Worm (Caenorhabditis elegans): ENCODE data around the gene npr-11.
A peak's percentile ranks its signal among the peaks of the same experiment; 100 is the strongest.

npr-11 gene

DNA sequence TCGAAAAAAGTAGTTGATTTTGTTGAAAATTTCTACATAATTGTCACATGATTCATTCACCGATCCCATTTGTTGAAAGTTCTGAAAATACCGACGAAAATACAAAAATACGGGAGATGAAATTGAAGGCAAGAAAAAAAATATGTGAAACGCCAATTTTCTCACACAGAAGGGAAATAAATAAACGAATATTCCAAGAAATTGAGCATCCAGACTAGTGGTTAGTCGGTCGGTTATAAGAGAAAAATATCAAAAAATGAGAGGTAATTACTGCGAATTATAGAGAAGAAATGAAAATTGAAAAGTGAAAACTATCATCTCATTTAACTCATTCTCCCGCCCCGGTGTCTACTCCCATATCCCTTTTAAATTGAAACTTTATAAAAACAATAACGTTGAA is at the start of gene npr-11:
Gene npr-11 (minus strand): TSS at position 101 of the 400 bp plus-strand sequence.
- TF ChIP-seq tra-4 (tag; optimal IDR thresholded peaks at IDR 0.05): no peak
- TF ChIP-seq hmg-4 (GFP tag; optimal IDR thresholded peaks at IDR 0.05): no peak
- no peak for TF ChIP-seq hmbx-1 (tag; optimal IDR thresholded peaks at IDR 0.05)
- TF ChIP-seq F13C5.2 (tag; optimal IDR thresholded peaks at IDR 0.05): no peak
- no peak for TF ChIP-seq aly-1 (tag; optimal IDR thresholded peaks at IDR 0.05)
- TF ChIP-seq ets-7 (tag; optimal IDR thresholded peaks at IDR 0.05): no peak
- no peak for TF ChIP-seq ceh-36 (tag; optimal IDR thresholded peaks at IDR 0.05)
- TF ChIP-seq pes-1 (GFP tag; IDR thresholded peaks at IDR 0.05): no peak

DNA sequence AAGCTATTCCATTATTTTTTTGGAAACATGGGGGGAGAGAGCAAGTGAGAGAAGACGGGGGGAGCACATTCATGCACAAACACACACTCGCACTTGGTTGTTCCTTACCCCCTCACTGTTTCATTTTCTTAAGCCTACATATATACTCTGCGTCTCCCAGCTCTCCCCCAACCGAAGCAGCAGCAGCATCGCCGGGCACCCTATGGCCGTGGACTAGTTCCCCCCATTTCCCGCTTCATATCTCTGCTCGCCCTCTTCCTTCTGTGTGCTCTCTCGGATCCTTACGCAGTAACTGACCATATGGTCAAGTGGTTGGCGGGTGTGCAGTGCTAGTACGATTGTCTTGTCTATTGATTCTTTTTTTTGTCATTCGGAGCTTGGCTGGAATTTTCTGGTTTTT is 46.8 kb upstream of the npr-11 start:
- TF ChIP-seq pes-1 (GFP tag; IDR thresholded peaks at IDR 0.05) (no peak; the same call in 1 of the 2 replicates), ets-7 (tag; optimal IDR thresholded peaks at IDR 0.05) (peak; percentile 3), tbx-37 (GFP tag; conservative IDR thresholded peaks at IDR 0.05) (peak; percentile 46), aly-1 (tag; optimal IDR thresholded peaks at IDR 0.05) (peak; percentile 68), flt-1 (GFP tag; IDR thresholded peaks at IDR 0.05) (peak; percentile 43; the same call in 1 of the 2 replicates), ama-1 (optimal IDR thresholded peaks at IDR 0.05) (no peak), ceh-13 (GFP tag; optimal IDR thresholded peaks at IDR 0.05) (no peak), hmg-4 (GFP tag; optimal IDR thresholded peaks at IDR 0.05) (peak; percentile 90), F13C5.2 (tag; optimal IDR thresholded peaks at IDR 0.05) (peak; percentile 77), scrt-1 (GFP tag; IDR thresholded peaks at IDR 0.05) (0 out of 2 replicates have a peak, but pooled peaks have one; percentile 48)

DNA sequence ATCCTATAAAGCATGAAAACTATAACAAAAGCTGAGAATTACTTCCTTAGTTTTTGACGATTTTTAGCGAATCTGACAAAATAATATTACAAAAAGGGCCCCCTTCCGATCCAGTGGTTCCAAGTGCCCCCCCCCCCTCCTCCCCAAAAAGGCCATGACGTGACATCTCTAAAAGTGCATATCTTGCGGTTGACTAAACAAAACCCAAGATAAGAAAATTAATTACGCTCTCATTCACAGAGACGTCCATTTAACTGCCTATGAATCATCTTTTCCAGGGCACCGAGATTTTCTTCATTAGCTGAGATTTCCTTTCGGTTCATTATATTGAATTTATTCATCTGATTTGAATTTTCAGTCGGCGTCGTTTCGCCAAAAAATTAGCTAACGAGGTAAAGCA is 44.4 kb upstream of the npr-11 start, which contains the start of gene inso-1:
Gene inso-1 (plus strand): TSS at position 301 of the 400 bp plus-strand sequence.
- TF ChIP-seq ama-1 (optimal IDR thresholded peaks at IDR 0.05): no peak
- no peak for TF ChIP-seq hmbx-1 (tag; optimal IDR thresholded peaks at IDR 0.05)
- TF ChIP-seq ceh-36 (tag; optimal IDR thresholded peaks at IDR 0.05): no peak
- TF ChIP-seq aly-1 (tag; optimal IDR thresholded peaks at IDR 0.05): no peak
- no peak for TF ChIP-seq B0310.2 (tag; optimal IDR thresholded peaks at IDR 0.05)

DNA sequence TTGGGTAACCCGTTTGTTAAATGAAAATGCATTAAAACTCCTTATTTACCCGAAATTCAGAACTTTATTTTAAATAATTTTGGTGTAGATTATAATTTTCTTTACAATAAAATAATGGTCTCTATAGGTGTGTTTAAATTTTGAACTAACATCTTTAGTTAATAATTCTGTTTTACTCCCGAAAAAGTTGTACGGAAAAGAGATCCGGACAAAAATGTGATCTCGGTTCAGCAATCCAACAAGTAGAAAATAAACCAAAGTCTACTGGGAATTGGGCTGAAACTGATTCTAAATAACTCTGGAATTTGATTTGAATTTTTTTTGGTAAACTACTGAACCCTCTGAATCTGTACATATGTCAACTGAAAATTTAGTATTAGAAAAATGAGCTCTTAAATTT is 40.3 kb upstream of the npr-11 start:
- no peak for TF ChIP-seq B0310.2 (tag; optimal IDR thresholded peaks at IDR 0.05)

DNA sequence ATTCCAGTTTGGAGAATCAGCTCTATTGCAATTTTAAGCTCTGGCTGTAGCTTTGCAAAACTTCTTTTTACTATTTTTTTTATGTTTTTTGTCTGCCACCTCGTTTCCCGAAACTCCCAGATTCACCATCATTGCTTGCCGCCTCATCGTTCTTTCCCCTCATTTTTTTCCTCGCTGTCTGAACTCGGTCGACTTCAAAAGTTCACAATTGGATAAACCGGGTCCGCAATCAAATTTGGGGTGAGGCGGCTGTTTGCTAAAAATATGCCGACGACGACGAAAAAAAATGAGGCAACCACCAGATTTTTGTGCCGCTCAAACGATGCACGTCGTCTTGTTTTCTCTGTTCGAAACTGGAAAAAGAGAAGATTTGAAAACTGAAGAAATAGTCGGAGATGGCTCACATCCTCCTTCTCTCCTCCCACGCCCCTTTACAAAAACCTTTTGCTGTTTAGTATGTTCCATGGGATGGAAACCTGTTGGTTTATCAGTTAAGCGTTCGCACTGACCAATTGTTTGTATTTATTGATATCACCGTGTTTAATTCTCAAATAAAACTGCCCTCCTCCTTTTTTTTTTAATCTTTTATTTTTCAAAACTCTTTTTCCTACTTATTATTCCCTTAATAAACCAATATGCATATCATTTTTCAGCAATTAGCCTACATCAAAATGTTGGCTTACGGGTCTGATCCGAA is 39.3 kb upstream of the npr-11 start, which contains the start of gene dop-4:
Gene dop-4 (plus strand): TSS at position 647 of the 697 bp plus-strand sequence.
- no peak for TF ChIP-seq ceh-36 (tag; optimal IDR thresholded peaks at IDR 0.05)

DNA sequence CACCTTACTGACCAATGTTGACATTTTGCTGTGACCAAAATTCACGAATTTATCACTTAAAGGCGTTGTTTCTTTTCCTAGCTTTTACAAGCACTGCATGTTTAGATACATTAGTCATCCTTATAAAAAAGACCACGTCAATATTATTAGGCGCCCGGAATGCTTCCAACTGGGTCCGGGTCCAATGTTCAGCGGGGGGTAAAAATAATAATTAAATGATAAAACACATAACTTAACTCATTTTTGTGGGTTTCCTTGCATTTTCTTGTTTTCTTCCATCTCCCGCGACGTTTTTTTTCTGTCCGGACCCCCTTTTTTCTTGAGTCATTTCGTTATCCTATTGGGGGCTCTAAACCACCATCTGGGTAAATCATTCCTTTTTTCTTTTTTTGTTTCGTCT is 38.0 kb upstream of the npr-11 start:
- no peak for TF ChIP-seq flt-1 (GFP tag; IDR thresholded peaks at IDR 0.05)
- no peak for TF ChIP-seq aly-1 (tag; optimal IDR thresholded peaks at IDR 0.05)
- TF ChIP-seq ceh-36 (tag; optimal IDR thresholded peaks at IDR 0.05): no peak
- TF ChIP-seq hnd-1 (tag; optimal IDR thresholded peaks at IDR 0.05): no peak
- no peak for TF ChIP-seq scrt-1 (GFP tag; IDR thresholded peaks at IDR 0.05)
- TF ChIP-seq sea-1 (GFP tag; conservative IDR thresholded peaks at IDR 0.05): no peak
- no peak for TF ChIP-seq pes-1 (GFP tag; IDR thresholded peaks at IDR 0.05)
- no peak for TF ChIP-seq hmbx-1 (tag; optimal IDR thresholded peaks at IDR 0.05)
- TF ChIP-seq tra-4 (tag; optimal IDR thresholded peaks at IDR 0.05): no peak

DNA sequence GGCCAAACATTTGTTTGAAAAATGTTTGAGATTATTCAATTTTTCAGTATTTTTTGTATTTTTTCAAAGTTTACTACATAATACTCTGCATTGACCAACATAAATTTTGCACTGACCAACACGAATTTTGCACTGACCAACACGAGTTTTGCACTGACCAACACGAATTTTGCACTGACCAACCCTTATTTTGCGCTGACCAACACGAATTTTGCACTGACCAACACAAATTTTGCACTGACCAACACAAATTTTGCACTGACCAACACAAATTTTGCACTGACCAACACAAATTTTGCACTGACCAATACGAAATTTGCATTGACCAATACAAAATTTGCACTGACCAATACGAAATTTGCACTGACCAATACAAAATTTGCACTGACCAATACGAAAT is 37.4 kb upstream of the npr-11 start:
- no peak for TF ChIP-seq tra-4 (tag; optimal IDR thresholded peaks at IDR 0.05)
- no peak for TF ChIP-seq aly-1 (tag; optimal IDR thresholded peaks at IDR 0.05)
- TF ChIP-seq F13C5.2 (tag; optimal IDR thresholded peaks at IDR 0.05): no peak
- TF ChIP-seq hmg-4 (GFP tag; optimal IDR thresholded peaks at IDR 0.05): no peak
- no peak for TF ChIP-seq tbx-11 (GFP tag; IDR thresholded peaks at IDR 0.05)
- no peak for TF ChIP-seq tbx-37 (GFP tag; conservative IDR thresholded peaks at IDR 0.05)
- no peak for TF ChIP-seq ceh-13 (GFP tag; optimal IDR thresholded peaks at IDR 0.05)
- TF ChIP-seq ets-7 (tag; optimal IDR thresholded peaks at IDR 0.05): no peak
- TF ChIP-seq sea-1 (GFP tag; conservative IDR thresholded peaks at IDR 0.05): no peak

DNA sequence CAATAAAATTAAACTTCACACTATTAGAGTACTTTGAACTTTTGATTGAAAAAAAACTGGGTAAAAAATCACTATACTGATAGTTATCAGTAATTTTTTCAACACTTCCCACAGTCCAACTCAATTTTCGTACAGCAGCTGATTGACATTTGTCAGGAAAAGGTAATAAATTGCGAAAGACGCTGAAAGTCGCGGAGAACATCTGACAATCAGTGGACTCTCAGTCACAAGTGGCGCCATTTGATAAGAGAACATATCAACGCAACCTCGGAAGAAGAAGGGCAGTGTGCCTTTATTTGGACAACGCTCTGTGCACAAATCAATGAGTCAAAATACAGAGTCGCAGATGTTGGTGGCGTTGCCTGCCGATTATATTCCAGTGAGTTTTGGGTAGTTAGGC is 17.1 kb upstream of the npr-11 start, which contains the start of gene C52B11.5:
Gene C52B11.5 (plus strand): TSS at position 250 of the 400 bp plus-strand sequence.
- TF ChIP-seq flt-1 (GFP tag; IDR thresholded peaks at IDR 0.05) (no peak), pes-1 (GFP tag; IDR thresholded peaks at IDR 0.05) (no peak), aly-1 (tag; optimal IDR thresholded peaks at IDR 0.05) (no peak), scrt-1 (GFP tag; IDR thresholded peaks at IDR 0.05) (no peak), ceh-13 (GFP tag; optimal IDR thresholded peaks at IDR 0.05) (no peak), B0310.2 (tag; optimal IDR thresholded peaks at IDR 0.05) (no peak), ama-1 (optimal IDR thresholded peaks at IDR 0.05) (no peak), tbx-37 (GFP tag; conservative IDR thresholded peaks at IDR 0.05) (no peak), sea-1 (GFP tag; conservative IDR thresholded peaks at IDR 0.05) (no peak), tra-4 (tag; optimal IDR thresholded peaks at IDR 0.05) (no peak), hnd-1 (tag; optimal IDR thresholded peaks at IDR 0.05) (no peak), hmbx-1 (tag; optimal IDR thresholded peaks at IDR 0.05) (no peak), hmg-4 (GFP tag; optimal IDR thresholded peaks at IDR 0.05) (no peak), ceh-36 (tag; optimal IDR thresholded peaks at IDR 0.05) (no peak), F13C5.2 (tag; optimal IDR thresholded peaks at IDR 0.05) (no peak), tbx-11 (GFP tag; IDR thresholded peaks at IDR 0.05) (no peak)

DNA sequence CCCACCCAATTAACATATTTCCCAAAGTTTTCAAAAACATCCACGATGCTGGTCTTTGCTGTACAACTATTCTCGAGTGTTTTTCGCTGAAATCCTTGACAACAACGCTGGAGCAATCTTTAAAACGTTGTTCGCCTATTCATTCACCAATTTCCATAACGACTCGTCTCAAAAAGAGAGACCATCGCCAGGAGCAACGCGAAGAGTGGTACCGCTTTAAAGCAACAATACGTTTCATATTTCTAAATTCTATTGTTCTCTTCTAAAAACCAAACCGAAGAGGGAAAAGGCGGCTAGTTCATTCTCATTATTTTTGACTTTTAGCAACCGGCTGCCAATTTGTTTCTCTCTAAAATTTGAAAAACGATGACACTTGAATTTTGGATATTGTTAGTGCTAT is 15.2 kb upstream of the npr-11 start, which contains the start of gene C25G6.1:
Gene C25G6.1 (plus strand): TSS at position 301 of the 400 bp plus-strand sequence.
- TF ChIP-seq aly-1 (tag; optimal IDR thresholded peaks at IDR 0.05) (no peak), ceh-36 (tag; optimal IDR thresholded peaks at IDR 0.05) (no peak), tbx-11 (GFP tag; IDR thresholded peaks at IDR 0.05) (no peak), F13C5.2 (tag; optimal IDR thresholded peaks at IDR 0.05) (no peak), scrt-1 (GFP tag; IDR thresholded peaks at IDR 0.05) (no peak), ama-1 (optimal IDR thresholded peaks at IDR 0.05) (no peak), hmg-4 (GFP tag; optimal IDR thresholded peaks at IDR 0.05) (no peak), tra-4 (tag; optimal IDR thresholded peaks at IDR 0.05) (no peak), ets-7 (tag; optimal IDR thresholded peaks at IDR 0.05) (no peak), hmbx-1 (tag; optimal IDR thresholded peaks at IDR 0.05) (no peak), flt-1 (GFP tag; IDR thresholded peaks at IDR 0.05) (no peak), B0310.2 (tag; optimal IDR thresholded peaks at IDR 0.05) (no peak), pes-1 (GFP tag; IDR thresholded peaks at IDR 0.05) (no peak)

Data from whole organism, early embryonic.